Worm (Caenorhabditis elegans) whole organism, late embryonic: ENCODE measurements around the gene paml-1.
A peak's percentile ranks its signal among the peaks of the same experiment; 100 is the strongest.
"Not testable (repeated sequence)": the region's sequence is repeated elsewhere in the genome, so short reads cannot be mapped to it uniquely, and the experiment has no call there.

Experiments
- C38D4.7 ChIP-seq: fragments of 200-800 bp; sonication (Bioruptor generic); optimal IDR thresholded peaks from 2 replicates; lab custom pipeline; 2018; ENCODE audit warnings: mild to moderate bottlenecking, missing genetic modification characterization, moderate library complexity, missing compliant biosample characterization
- K02D7.2 ChIP-seq: sonication (generic microtip); optimal IDR thresholded peaks from 2 replicates; lab custom pipeline; 2017; ENCODE audit warnings: mild to moderate bottlenecking, missing genetic modification characterization, missing compliant biosample characterization
- K09A11.1 ChIP-seq: sonication (generic microtip); optimal IDR thresholded peaks from 2 replicates; lab custom pipeline; 2017; ENCODE audit warnings: antibody characterized with exemption, mild to moderate bottlenecking, missing genetic modification characterization, missing compliant biosample characterization; ENCODE audit not compliant: insufficient read depth
- T23F11.4 ChIP-seq: fragments of 200-800 bp; sonication (Bioruptor generic); optimal IDR thresholded peaks from 2 replicates; lab custom pipeline; 2018; ENCODE audit warnings: mild to moderate bottlenecking, missing genetic modification characterization, missing compliant biosample characterization
- Y22D7AL.16 ChIP-seq: sonication (generic microtip); optimal IDR thresholded peaks from 2 replicates; lab custom pipeline; 2016; ENCODE audit warnings: missing genetic modification characterization, missing compliant biosample characterization
- ahr-1 ChIP-seq: sonication (generic microtip); optimal IDR thresholded peaks from 2 replicates; lab custom pipeline; 2016; ENCODE audit warnings: missing genetic modification characterization, missing compliant biosample characterization
- ama-1 ChIP-seq: fragments of 150-350 bp; optimal IDR thresholded peaks from 2 replicates; lab custom pipeline; 2014
- ceh-14 ChIP-seq: sonication (generic microtip); optimal IDR thresholded peaks from 2 replicates; lab custom pipeline; 2016; ENCODE audit warnings: missing genotype, missing genetic modification characterization, missing compliant biosample characterization
- ceh-18 ChIP-seq: sonication (generic microtip); optimal IDR thresholded peaks from 2 replicates; lab custom pipeline; 2016; ENCODE audit warnings: missing genetic modification characterization, missing compliant biosample characterization
- ceh-19 ChIP-seq: fragments of 200-800 bp; sonication (Bioruptor generic); optimal IDR thresholded peaks from 2 replicates; lab custom pipeline; 2018; ENCODE audit warnings: mild to moderate bottlenecking, missing genetic modification characterization, missing compliant biosample characterization
- ceh-2 ChIP-seq: sonication (generic microtip); optimal IDR thresholded peaks from 2 replicates; lab custom pipeline; 2016; ENCODE audit warnings: missing genotype, missing genetic modification characterization, missing compliant biosample characterization
- ceh-24 ChIP-seq: sonication (generic microtip); optimal IDR thresholded peaks from 2 replicates; lab custom pipeline; 2016; ENCODE audit warnings: mild to moderate bottlenecking, missing genetic modification characterization, missing compliant biosample characterization
- ceh-30 ChIP-seq: fragments of 150-350 bp; optimal IDR thresholded peaks from 2 replicates; lab custom pipeline; 2014; ENCODE audit warnings: missing biosample characterization, missing genetic modification characterization
- ceh-31 ChIP-seq: sonication (generic microtip); optimal IDR thresholded peaks from 2 replicates; lab custom pipeline; 2016; ENCODE audit warnings: missing genetic modification characterization, missing compliant biosample characterization
- ceh-34 ChIP-seq: sonication (generic microtip); optimal IDR thresholded peaks from 2 replicates; lab custom pipeline; 2016; ENCODE audit warnings: mild to moderate bottlenecking, missing genetic modification characterization, missing compliant biosample characterization
- ceh-45 ChIP-seq: fragments of 200-800 bp; sonication (Bioruptor generic); IDR thresholded peaks from 2 replicates; pipeline ENCODE4 v1.3.6; 2022; ENCODE audit warnings: missing genetic modification reagents, missing genetic modification characterization, missing compliant biosample characterization
- ceh-6 ChIP-seq: fragments of 200-800 bp; sonication (Bioruptor generic); optimal IDR thresholded peaks from 2 replicates; lab custom pipeline; 2018; ENCODE audit warnings: mild to moderate bottlenecking, missing genetic modification characterization, missing compliant biosample characterization
- ceh-9 ChIP-seq: sonication (generic microtip); optimal IDR thresholded peaks from 2 replicates; lab custom pipeline; 2016; ENCODE audit warnings: mild to moderate bottlenecking, missing genetic modification characterization, inconsistent platforms, missing compliant biosample characterization
- che-1 ChIP-seq: sonication (generic microtip); optimal IDR thresholded peaks from 2 replicates; lab custom pipeline; 2016; ENCODE audit warnings: mild to moderate bottlenecking, missing genetic modification characterization, missing compliant biosample characterization
- dmd-4 ChIP-seq: sonication (generic microtip); optimal IDR thresholded peaks from 2 replicates; lab custom pipeline; 2016; ENCODE audit warnings: borderline replicate concordance, missing genetic modification characterization, missing compliant biosample characterization
- elt-4 ChIP-seq: sonication (generic microtip); optimal IDR thresholded peaks from 2 replicates; lab custom pipeline; 2016; ENCODE audit warnings: missing genetic modification characterization, missing compliant biosample characterization
- ets-4 ChIP-seq: sonication (generic microtip); optimal IDR thresholded peaks from 2 replicates; lab custom pipeline; 2016; ENCODE audit warnings: missing genetic modification characterization, missing compliant biosample characterization
- eyg-1 ChIP-seq: sonication (generic microtip); optimal IDR thresholded peaks from 2 replicates; lab custom pipeline; 2016; ENCODE audit warnings: missing genotype, missing genetic modification characterization, missing compliant biosample characterization
- fax-1 ChIP-seq: sonication (generic microtip); optimal IDR thresholded peaks from 2 replicates; lab custom pipeline; 2016; ENCODE audit warnings: missing genotype, missing genetic modification characterization, missing compliant biosample characterization
- fkh-6 ChIP-seq: sonication (generic microtip); optimal IDR thresholded peaks from 2 replicates; lab custom pipeline; 2016; ENCODE audit warnings: missing genetic modification characterization, missing compliant biosample characterization
- gmeb-2 ChIP-seq: sonication (generic microtip); optimal IDR thresholded peaks from 2 replicates; lab custom pipeline; 2016; ENCODE audit warnings: missing genetic modification characterization, inconsistent platforms, missing compliant biosample characterization
- hlh-6 ChIP-seq: sonication (generic microtip); optimal IDR thresholded peaks from 2 replicates; lab custom pipeline; 2016; ENCODE audit warnings: missing genotype, missing genetic modification characterization, missing compliant biosample characterization
- lim-6 ChIP-seq: sonication (generic microtip); optimal IDR thresholded peaks from 2 replicates; lab custom pipeline; 2016; ENCODE audit warnings: missing genetic modification characterization, missing compliant biosample characterization
- nfya-1 ChIP-seq: sonication (generic microtip); optimal IDR thresholded peaks from 2 replicates; lab custom pipeline; 2017; ENCODE audit warnings: missing genetic modification characterization, mild to moderate bottlenecking, missing compliant biosample characterization, antibody characterized with exemption, moderate library complexity
- nhr-11 ChIP-seq: fragments of 150-350 bp; optimal IDR thresholded peaks from 2 replicates; lab custom pipeline; 2014; ENCODE audit warnings: missing biosample characterization, missing genetic modification characterization
- nhr-232 ChIP-seq: sonication (generic microtip); optimal IDR thresholded peaks from 2 replicates; lab custom pipeline; 2016; ENCODE audit warnings: missing genetic modification characterization, missing compliant biosample characterization
- pag-3 ChIP-seq: sonication (generic microtip); optimal IDR thresholded peaks from 2 replicates; lab custom pipeline; 2016; ENCODE audit warnings: missing compliant biosample characterization, missing genetic modification characterization, borderline replicate concordance
- pax-1 ChIP-seq: fragments of 150-350 bp; optimal IDR thresholded peaks from 2 replicates; lab custom pipeline; 2014; ENCODE audit warnings: missing biosample characterization, missing genetic modification characterization
- pha-4 ChIP-seq: fragments of 150-350 bp; optimal IDR thresholded peaks from 2 replicates; lab custom pipeline; 2018; ENCODE audit warnings: missing biosample characterization, missing genetic modification reagents, missing genetic modification characterization
- pqm-1 ChIP-seq: sonication (generic microtip); optimal IDR thresholded peaks from 2 replicates; lab custom pipeline; 2016; ENCODE audit warnings: missing genetic modification characterization, missing compliant biosample characterization
- ref-2 ChIP-seq: sonication (generic microtip); optimal IDR thresholded peaks from 2 replicates; lab custom pipeline; 2016; ENCODE audit warnings: missing genetic modification characterization, missing compliant biosample characterization
- rnt-1 ChIP-seq: sonication (generic microtip); optimal IDR thresholded peaks from 2 replicates; lab custom pipeline; 2016; ENCODE audit warnings: missing genetic modification characterization, missing compliant biosample characterization
- sdc-2 ChIP-seq: sonication (generic microtip); optimal IDR thresholded peaks from 2 replicates; lab custom pipeline; 2016; ENCODE audit warnings: missing genotype, missing genetic modification characterization, missing compliant biosample characterization
- syd-9 ChIP-seq: sonication (generic microtip); optimal IDR thresholded peaks from 2 replicates; lab custom pipeline; 2016; ENCODE audit warnings: mild to moderate bottlenecking, missing genetic modification characterization, moderate library complexity, missing compliant biosample characterization
- tbx-2 ChIP-seq: sonication (generic microtip); optimal IDR thresholded peaks from 2 replicates; lab custom pipeline; 2016; ENCODE audit warnings: missing genetic modification characterization, missing compliant biosample characterization
- ttx-3 ChIP-seq: sonication (generic microtip); optimal IDR thresholded peaks from 2 replicates; lab custom pipeline; 2016; ENCODE audit warnings: missing genetic modification reagents, missing genetic modification characterization, missing compliant biosample characterization
- unc-42 ChIP-seq: sonication (generic microtip); optimal IDR thresholded peaks from 2 replicates; lab custom pipeline; 2016; ENCODE audit warnings: missing genotype, missing genetic modification characterization, missing compliant biosample characterization
- unc-55 ChIP-seq: sonication (generic microtip); optimal IDR thresholded peaks from 2 replicates; lab custom pipeline; 2017; ENCODE audit warnings: missing biosample characterization, missing genetic modification reagents, missing genetic modification characterization
- zip-5 ChIP-seq: sonication (generic microtip); optimal IDR thresholded peaks from 2 replicates; lab custom pipeline; 2016; ENCODE audit warnings: missing genetic modification characterization, missing compliant biosample characterization

Gene paml-1

DNA sequence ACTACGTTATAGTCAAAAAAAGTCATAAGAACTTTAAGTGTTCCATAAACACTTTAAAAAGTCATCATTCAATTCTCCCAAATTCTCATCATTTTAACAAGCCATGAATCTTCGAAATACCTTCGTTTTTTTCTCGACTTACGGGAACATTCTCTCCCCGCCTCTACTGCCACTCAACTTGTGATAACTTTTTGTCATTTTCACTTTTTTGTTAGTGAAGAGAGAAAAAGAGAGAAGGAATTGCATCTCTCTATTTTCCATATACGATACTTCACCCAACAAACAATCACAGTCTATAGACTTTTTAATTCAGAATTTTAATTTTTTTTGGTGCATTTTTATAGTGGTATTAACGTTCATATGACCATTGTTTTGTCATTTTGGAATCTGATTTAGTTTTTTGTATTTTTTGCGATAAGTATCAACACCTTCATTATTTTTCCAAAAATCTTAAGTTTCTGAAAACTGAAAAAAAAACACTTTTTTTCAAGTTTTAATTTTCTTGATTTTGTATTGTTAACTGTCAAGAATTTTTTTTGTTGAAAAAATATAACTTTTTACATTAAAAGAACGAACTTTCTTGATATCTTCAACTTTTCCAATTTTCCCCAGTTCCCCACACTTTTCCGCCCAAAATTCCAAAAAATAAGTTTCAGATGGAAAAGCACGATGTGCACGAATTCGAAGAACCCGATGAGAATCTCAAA is 4.7 kb upstream of the paml-1 start, which contains the start of gene Y70G10A.3:
Y70G10A.3 (plus strand) TSS at position 657 of the 707 bp plus-strand sequence.
- TF ChIP-seq ceh-9 (tag; lab: Kevin White, UChicago) (no peak), Y22D7AL.16 (tag; lab: Kevin White, UChicago) (no peak), pqm-1 (no peak), hlh-6 (tag; lab: Kevin White, UChicago) (no peak), gmeb-2 (tag; lab: Kevin White, UChicago) (no peak), ets-4 (no peak), dmd-4 (no peak), fkh-6 (tag; lab: Kevin White, UChicago) (no peak), nhr-232 (tag; lab: Kevin White, UChicago) (no peak), pag-3 (tag; lab: Kevin White, UChicago) (no peak), ceh-24 (tag; lab: Kevin White, UChicago) (no peak), ceh-30 (tag; lab: Kevin White, UChicago) (no peak), ahr-1 (tag; lab: Kevin White, UChicago) (no peak), pax-1 (no peak)
- TF ChIP-seq, all 69 proteins: peak for 0

DNA sequence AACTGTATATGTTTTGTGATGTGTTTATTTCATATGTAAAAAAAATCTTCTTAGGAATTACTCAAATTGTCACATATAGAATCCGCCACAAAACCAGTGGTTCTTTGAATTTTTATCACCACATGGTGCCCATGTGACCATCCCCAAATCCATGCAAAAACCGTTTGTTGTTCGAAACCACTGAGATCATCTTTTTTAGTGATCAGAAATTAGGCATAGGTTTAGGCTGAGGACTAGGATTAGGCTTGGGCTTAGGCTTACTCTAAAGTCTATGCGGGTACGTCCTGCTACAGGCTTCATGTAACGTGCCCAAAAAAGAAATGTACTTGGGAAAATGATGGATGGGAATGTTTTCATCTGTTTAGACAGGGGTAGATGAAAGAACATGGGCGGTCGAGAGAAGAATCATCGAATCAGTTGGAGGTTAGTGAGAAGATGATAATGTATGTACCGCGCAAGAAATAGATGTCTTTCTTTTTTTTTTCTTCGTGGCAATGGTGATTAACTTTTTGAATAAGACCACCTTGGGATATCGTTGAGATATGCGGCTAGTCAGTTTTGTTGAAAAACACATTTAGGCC is 2.5 kb upstream of the paml-1 start:
- TF ChIP-seq unc-42 (tag; lab: Kevin White, UChicago) (no peak), tbx-2 (tag; lab: Kevin White, UChicago) (no peak), ceh-6 (no peak), pax-1 (no peak), ceh-45 (GFP tag; lab: Robert Waterston, UW) (no peak), ref-2 (tag; lab: Kevin White, UChicago) (no peak), ceh-31 (no peak)

DNA sequence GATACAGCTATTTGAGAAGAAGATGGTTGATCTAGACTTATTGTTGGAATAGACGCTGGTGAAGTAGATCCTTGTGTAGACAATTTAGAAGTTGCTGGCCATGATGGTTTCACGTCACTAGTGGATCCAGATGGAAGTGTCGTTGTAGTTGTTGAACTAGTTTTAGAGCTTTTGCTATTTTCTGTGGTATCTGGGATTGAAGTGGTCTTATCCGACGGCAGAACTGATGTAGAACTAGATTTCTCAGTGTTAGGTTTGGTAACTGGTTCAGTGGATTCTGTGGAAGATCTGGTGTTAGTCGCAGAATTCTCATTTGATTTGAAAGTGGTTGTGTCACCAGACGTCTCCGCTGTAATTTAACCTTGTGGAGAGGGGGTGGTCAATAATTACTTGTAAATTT is 2.2 kb downstream of the paml-1 start:
- TF ChIP-seq unc-55 (GFP tag; lab: Kevin White, UChicago) (no peak), pax-1 (no peak), T23F11.4 (GFP tag; lab: Kevin White, UChicago) (no peak), ama-1 (no peak), elt-4 (tag; lab: Kevin White, UChicago) (no peak), Y22D7AL.16 (tag; lab: Kevin White, UChicago) (no peak), fax-1 (tag; lab: Kevin White, UChicago) (no peak), ceh-14 (tag; lab: Kevin White, UChicago) (no peak), ceh-2 (no peak), ceh-34 (no peak), sdc-2 (tag; lab: Kevin White, UChicago) (no peak), che-1 (tag; lab: Kevin White, UChicago) (no peak), K09A11.1 (tag; lab: Kevin White, UChicago) (no peak), nhr-11 (tag; lab: Kevin White, UChicago) (no peak)

DNA sequence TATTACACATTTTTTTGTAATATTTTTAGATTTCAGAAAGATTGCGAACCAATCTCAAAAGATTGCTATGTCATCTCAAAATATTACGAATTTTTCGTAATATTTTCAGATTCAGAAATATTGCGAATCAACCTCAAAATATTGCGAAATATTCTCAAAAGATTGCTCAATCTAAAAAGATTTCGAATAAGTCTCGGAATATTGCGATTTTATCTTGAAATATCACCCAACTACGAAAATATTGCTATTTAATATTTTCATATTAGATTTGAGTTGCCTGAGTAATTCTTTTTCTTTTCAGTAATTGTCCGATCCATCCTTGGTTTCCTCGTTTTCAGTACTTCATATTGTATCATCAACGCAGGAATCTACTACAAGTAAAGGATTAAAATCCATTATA is 12.0 kb downstream of the paml-1 start, which contains the start of gene Y70G10A.4:
Y70G10A.4 (plus strand) TSS at position 301 of the 400 bp plus-strand sequence.
- not testable (repeated sequence) for TF ChIP-seq ttx-3, lim-6, ceh-18

DNA sequence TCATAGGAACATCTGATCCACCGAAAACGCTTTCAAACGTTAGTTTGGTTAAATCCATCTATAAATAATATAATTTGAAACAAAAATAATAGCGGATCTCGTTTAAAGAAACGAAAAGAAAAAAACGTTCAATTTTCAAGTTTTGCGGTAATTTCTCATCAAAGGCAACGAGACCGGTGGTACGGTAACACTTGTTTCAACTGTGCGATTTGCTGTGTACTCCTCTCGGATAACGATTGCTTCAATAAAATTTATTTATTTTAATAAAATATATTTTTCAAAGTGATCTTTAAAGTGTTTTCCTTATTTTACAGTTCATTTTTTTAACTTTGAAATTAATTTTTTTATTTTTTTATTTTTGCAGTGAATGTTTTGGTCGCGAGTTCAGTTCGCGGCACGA is 15.3 kb downstream of the paml-1 start, which contains the start of the genes rde-4 and cox-14:
rde-4 (minus strand) TSS at position 60 of the 400 bp plus-strand sequence.
cox-14 (plus strand) TSS at position 356 of the 400 bp plus-strand sequence.
- peak; percentile 37 for TF ChIP-seq unc-42 (tag; lab: Kevin White, UChicago)
- TF ChIP-seq zip-5 (tag; lab: Kevin White, UChicago), result no peak
- no peak for TF ChIP-seq eyg-1 (tag; lab: Kevin White, UChicago)
- TF ChIP-seq ama-1, result no peak
- TF ChIP-seq C38D4.7 (GFP tag; lab: Kevin White, UChicago), result no peak
- no peak for TF ChIP-seq ceh-45 (GFP tag; lab: Robert Waterston, UW)
- TF ChIP-seq ceh-9 (tag; lab: Kevin White, UChicago), result no peak
- TF ChIP-seq pha-4 (tag; lab: Kevin White, UChicago), result no peak
- TF ChIP-seq pqm-1, result no peak
- TF ChIP-seq ceh-19 (GFP tag; lab: Kevin White, UChicago), result no peak
- no peak for TF ChIP-seq K02D7.2 (tag; lab: Kevin White, UChicago)
- TF ChIP-seq ceh-31, result peak; percentile 31
- no peak for TF ChIP-seq ceh-14 (tag; lab: Kevin White, UChicago)
- TF ChIP-seq rnt-1 (tag; lab: Kevin White, UChicago), result no peak
- TF ChIP-seq ceh-18, result no peak
- TF ChIP-seq syd-9 (tag; lab: Kevin White, UChicago), result no peak
- no peak for TF ChIP-seq T23F11.4 (GFP tag; lab: Kevin White, UChicago)
- TF ChIP-seq nfya-1 (tag; lab: Kevin White, UChicago), result peak; percentile 77
- no peak for TF ChIP-seq fkh-6 (tag; lab: Kevin White, UChicago)
